Fruit fly (Drosophila melanogaster) whole organism: ENCODE measurements around the gene CG15312.

Experiments used
- CG8478 ChIP-seq: fragments of >200 bp; optimal IDR thresholded peaks from 2 replicates; lab custom pipeline; 2018; ENCODE audit warnings: inconsistent platforms
- Dll ChIP-seq: fragments of >200 bp; optimal IDR thresholded peaks from 2 replicates; lab custom pipeline; 2017
- EcR ChIP-seq, 2 experiments: fragments of >200 bp; optimal IDR thresholded peaks; 2 replicates each; lab custom pipeline; 2017; ENCODE audit warnings: missing biosample characterization in 2 of 2, missing genetic modification characterization in 2 of 2, missing genetic modification reagents in 2 of 2
- pan ChIP-seq: fragments of >200 bp; optimal IDR thresholded peaks from 2 replicates; lab custom pipeline; 2017
- psq ChIP-seq: fragments of >200 bp; optimal IDR thresholded peaks from 2 replicates; lab custom pipeline; 2017
- usp ChIP-seq: fragments of >200 bp; optimal IDR thresholded peaks from 2 replicates; lab custom pipeline; 2017; ENCODE audit warnings: missing biosample characterization, missing genetic modification characterization, mixed read lengths

DNA sequence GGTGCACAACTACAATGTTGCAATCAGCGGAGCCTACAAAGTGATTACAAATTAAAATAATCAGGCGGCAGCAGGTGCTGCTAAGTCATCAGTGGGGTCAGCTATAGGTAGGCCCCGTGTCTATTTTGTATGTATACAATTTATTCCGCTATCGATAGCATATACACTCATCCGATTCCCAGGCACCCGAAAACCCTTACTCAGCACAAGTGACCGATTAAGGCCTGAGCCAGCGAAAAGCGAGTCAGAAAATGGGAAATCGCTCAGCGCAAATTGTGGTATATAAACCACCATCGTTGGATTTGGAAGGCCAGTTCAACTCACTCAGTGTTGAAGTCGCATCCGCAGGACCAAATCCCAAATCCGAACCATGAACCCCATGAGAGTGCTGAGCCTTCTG, 17.1 kb downstream of the CG15312 start, which contains the start of gene Yp1:
- TF ChIP-seq usp (no peak), CG8478 (lab: Kevin White, UChicago) (no peak), pan (no peak), psq (lab: Kevin White, UChicago) (no peak), Dll (lab: Kevin White, UChicago) (no peak), EcR (GFP tag; optimal IDR thresholded peaks at IDR 0.05; lab: Kevin White, UChicago) (no peak)
